Worm (Caenorhabditis elegans) whole organism, midembryonic: ENCODE measurements around the gene D1086.18.

Experiments
- T22C8.4 ChIP-seq: fragments of 200-800 bp; sonication (Bioruptor generic); IDR thresholded peaks from 2 replicates; pipeline ENCODE4 v1.3.6; 2022; ENCODE audit warnings: missing genetic modification characterization, missing compliant biosample characterization
- cog-1 ChIP-seq: sonication (generic microtip); optimal IDR thresholded peaks from 2 replicates; lab custom pipeline; 2016; ENCODE audit warnings: missing genetic modification characterization, missing compliant biosample characterization
- flt-1 ChIP-seq: fragments of 200-800 bp; sonication (Bioruptor generic); IDR thresholded peaks from 2 replicates; pipeline ENCODE4 v1.3.6; 2022; ENCODE audit warnings: missing genetic modification characterization, missing compliant biosample characterization
- klf-2 ChIP-seq: fragments of 200-800 bp; sonication (Bioruptor generic); conservative IDR thresholded peaks from 2 replicates; pipeline ENCODE4 v1.3.6; 2022; ENCODE audit warnings: missing genetic modification reagents, missing genetic modification characterization, missing compliant biosample characterization
- med-1 ChIP-seq: sonication (generic microtip); optimal IDR thresholded peaks from 2 replicates; lab custom pipeline; 2017; ENCODE audit warnings: missing genetic modification characterization, mild to moderate bottlenecking, missing compliant biosample characterization, antibody characterized with exemption, missing genetic modification reagents; ENCODE audit not compliant: insufficient read depth
- ref-1 ChIP-seq: fragments of 200-800 bp; sonication (Bioruptor generic); conservative IDR thresholded peaks from 2 replicates; pipeline ENCODE4 v1.3.6; 2022; ENCODE audit warnings: missing genetic modification reagents, missing genetic modification characterization, missing compliant biosample characterization
- tab-1 ChIP-seq: fragments of 200-800 bp; sonication (Bioruptor generic); IDR thresholded peaks from 2 replicates; pipeline ENCODE4 v1.3.6; 2022; ENCODE audit warnings: missing genetic modification characterization, missing compliant biosample characterization
- ztf-23 ChIP-seq: fragments of 200-800 bp; sonication (Bioruptor generic); IDR thresholded peaks from 2 replicates; pipeline ENCODE4 v1.3.6; 2022; ENCODE audit warnings: missing genetic modification reagents, missing genetic modification characterization, missing compliant biosample characterization
- ztf-29 ChIP-seq: fragments of 200-800 bp; sonication (Bioruptor generic); IDR thresholded peaks from 2 replicates; pipeline ENCODE4 v1.3.6; 2022; ENCODE audit warnings: missing genetic modification reagents, missing genetic modification characterization, missing compliant biosample characterization

The D1086.18 gene

ce11 chrV:14123176-14123575 is 37.5 kb downstream of the D1086.18 start:
- TF ChIP-seq ref-1 (GFP tag; lab: Robert Waterston, UW) (no peak), flt-1 (GFP tag; lab: Robert Waterston, UW) (no peak), T22C8.4 (GFP tag; lab: Robert Waterston, UW) (no peak), tab-1 (no peak), cog-1 (tag; lab: Kevin White, UChicago) (no peak)

ce11 chrV:14124187-14124586 is 38.5 kb downstream of the D1086.18 start:
- 0 out of 2 replicates have a peak, but pooled peaks have one; percentile 14 for TF ChIP-seq ztf-23 (GFP tag; lab: Robert Waterston, UW)

DNA sequence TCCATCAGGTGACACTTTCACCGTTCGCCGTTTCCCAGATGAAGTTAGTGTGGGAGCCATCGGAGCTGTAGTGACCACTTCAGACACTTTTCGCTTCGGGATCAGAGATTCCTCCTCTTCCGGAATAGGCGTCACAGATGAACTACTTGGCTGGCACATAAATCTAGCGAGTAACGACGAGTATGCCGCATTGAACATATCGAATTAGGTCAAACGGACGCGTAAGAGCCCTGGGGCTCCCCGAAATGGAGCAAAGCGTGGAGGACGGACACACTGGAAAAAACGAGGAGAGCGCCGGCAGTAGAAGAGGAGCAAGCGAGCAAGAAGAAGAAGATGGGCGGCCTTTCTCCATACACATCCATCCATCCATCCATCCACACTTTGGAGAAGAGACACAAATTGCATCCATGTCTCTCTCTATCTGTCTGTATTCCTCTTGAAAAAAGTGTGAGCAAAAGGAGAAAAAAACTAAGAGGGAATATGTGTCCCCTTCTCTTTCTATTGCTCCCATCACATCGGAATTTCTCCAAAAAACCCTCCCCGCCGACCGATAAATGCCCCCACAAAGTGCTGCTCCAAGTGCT is 40.7 kb downstream of the D1086.18 start:
- TF ChIP-seq ref-1 (GFP tag; lab: Robert Waterston, UW), result no peak
- TF ChIP-seq ztf-23 (GFP tag; lab: Robert Waterston, UW), result no peak
- TF ChIP-seq flt-1 (GFP tag; lab: Robert Waterston, UW), result no peak
- TF ChIP-seq med-1, result no peak
- no peak for TF ChIP-seq tab-1
- TF ChIP-seq cog-1 (tag; lab: Kevin White, UChicago), result no peak
- TF ChIP-seq T22C8.4 (GFP tag; lab: Robert Waterston, UW), result no peak
- TF ChIP-seq klf-2 (GFP tag; lab: Robert Waterston, UW), result no peak
- no peak for TF ChIP-seq ztf-29 (GFP tag; lab: Robert Waterston, UW)

ce11 chrV:14127834-14128233 is 42.1 kb downstream of the D1086.18 start:
- TF ChIP-seq ztf-23 (GFP tag; lab: Robert Waterston, UW), result no peak
- TF ChIP-seq ref-1 (GFP tag; lab: Robert Waterston, UW), result no peak
- no peak for TF ChIP-seq tab-1
- no peak for TF ChIP-seq T22C8.4 (GFP tag; lab: Robert Waterston, UW)
- TF ChIP-seq klf-2 (GFP tag; lab: Robert Waterston, UW), result no peak
- TF ChIP-seq med-1, result no peak
- no peak for TF ChIP-seq ztf-29 (GFP tag; lab: Robert Waterston, UW)
- no peak for TF ChIP-seq cog-1 (tag; lab: Kevin White, UChicago)
- TF ChIP-seq flt-1 (GFP tag; lab: Robert Waterston, UW), result no peak

DNA sequence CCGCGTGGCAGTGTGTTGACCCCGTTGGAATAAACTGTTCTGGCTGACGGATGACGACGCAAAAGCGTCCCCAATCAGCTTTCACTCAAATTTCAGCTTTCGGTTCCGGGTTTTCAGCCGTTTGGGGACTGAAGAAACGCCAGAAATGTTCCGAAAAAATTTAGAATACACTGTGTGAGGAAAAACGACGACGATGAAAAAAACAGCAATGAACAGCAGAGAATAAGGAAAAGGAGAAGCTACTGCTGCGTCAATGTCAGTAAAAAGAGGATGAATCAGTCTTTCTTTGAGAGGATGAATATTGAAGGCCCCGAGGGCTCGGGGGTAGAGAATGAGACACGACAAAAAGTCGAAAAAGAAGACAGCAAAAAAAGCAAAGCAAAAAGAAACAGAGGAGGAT is 43.2 kb downstream of the D1086.18 start:
- TF ChIP-seq tab-1, result no peak
- no peak for TF ChIP-seq ref-1 (GFP tag; lab: Robert Waterston, UW)
- TF ChIP-seq flt-1 (GFP tag; lab: Robert Waterston, UW), result no peak
- no peak for TF ChIP-seq T22C8.4 (GFP tag; lab: Robert Waterston, UW)
- TF ChIP-seq ztf-23 (GFP tag; lab: Robert Waterston, UW), result no peak
- TF ChIP-seq ztf-29 (GFP tag; lab: Robert Waterston, UW), result no peak
- no peak for TF ChIP-seq cog-1 (tag; lab: Kevin White, UChicago)

DNA sequence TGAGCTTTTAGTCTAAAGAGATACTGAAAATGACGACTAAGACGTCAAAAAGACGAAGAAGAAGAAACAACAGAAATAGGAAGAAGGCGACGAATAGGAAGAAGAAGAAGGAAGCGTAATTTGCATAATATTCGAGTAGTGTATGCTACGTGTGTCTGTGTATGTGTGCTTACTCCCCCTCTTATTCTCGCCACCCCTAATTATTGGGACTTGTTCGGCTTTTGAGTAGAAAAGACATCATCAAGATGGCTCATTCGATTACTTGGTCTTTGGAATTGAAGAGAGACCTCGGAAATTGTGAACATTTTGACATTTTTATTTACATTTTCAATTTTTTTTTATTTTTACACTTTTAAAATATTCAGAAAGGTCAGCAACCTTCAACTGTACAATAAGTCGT is 44.5 kb downstream of the D1086.18 start:
- no peak for TF ChIP-seq ztf-23 (GFP tag; lab: Robert Waterston, UW)
- TF ChIP-seq flt-1 (GFP tag; lab: Robert Waterston, UW), result no peak
- no peak for TF ChIP-seq tab-1
- no peak for TF ChIP-seq klf-2 (GFP tag; lab: Robert Waterston, UW)
- no peak for TF ChIP-seq ref-1 (GFP tag; lab: Robert Waterston, UW)
- TF ChIP-seq med-1, result no peak
- TF ChIP-seq T22C8.4 (GFP tag; lab: Robert Waterston, UW), result no peak
- no peak for TF ChIP-seq cog-1 (tag; lab: Kevin White, UChicago)

ce11 chrV:14133002-14133763 is 47.5 kb downstream of the D1086.18 start:
- no peak for TF ChIP-seq T22C8.4 (GFP tag; lab: Robert Waterston, UW)
- no peak for TF ChIP-seq tab-1
- TF ChIP-seq cog-1 (tag; lab: Kevin White, UChicago), result no peak
- TF ChIP-seq ref-1 (GFP tag; lab: Robert Waterston, UW), result no peak
- TF ChIP-seq ztf-29 (GFP tag; lab: Robert Waterston, UW), result no peak
- TF ChIP-seq flt-1 (GFP tag; lab: Robert Waterston, UW), result no peak
- no peak for TF ChIP-seq ztf-23 (GFP tag; lab: Robert Waterston, UW)
- no peak for TF ChIP-seq klf-2 (GFP tag; lab: Robert Waterston, UW)
- no peak for TF ChIP-seq med-1

- no peak for TF ChIP-seq ztf-29 (GFP tag; lab: Robert Waterston, UW)
- no peak for TF ChIP-seq T22C8.4 (GFP tag; lab: Robert Waterston, UW)
- TF ChIP-seq klf-2 (GFP tag; lab: Robert Waterston, UW), result no peak
Observed at ce11 chrV:14134757-14135441, 49.2 kb downstream of the D1086.18 start.

DNA sequence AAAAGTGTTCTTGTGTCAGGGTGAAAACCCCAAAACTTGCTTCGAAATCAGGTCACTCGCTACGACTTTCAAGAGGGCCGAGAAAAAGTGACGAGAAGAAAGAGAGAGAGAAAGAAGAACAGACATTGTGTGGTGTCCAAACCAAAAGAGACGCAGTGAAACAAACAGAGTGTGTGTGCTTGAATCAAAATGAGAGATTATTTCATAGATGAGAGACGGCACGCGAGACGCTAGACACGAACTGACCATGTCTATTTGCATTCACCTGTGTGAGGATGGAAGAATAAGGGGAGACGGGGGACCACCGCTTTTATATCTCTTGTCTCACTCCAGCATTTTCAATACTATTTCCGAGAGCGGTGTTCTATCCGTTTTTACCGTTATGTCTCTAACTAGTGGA is 50.5 kb downstream of the D1086.18 start:
- TF ChIP-seq klf-2 (GFP tag; lab: Robert Waterston, UW), result no peak
- TF ChIP-seq flt-1 (GFP tag; lab: Robert Waterston, UW), result 0 out of 2 replicates have a peak, but pooled peaks have one; percentile 6
- peak; percentile 40 for TF ChIP-seq cog-1 (tag; lab: Kevin White, UChicago)
- no peak for TF ChIP-seq med-1
- TF ChIP-seq tab-1, result no peak
- TF ChIP-seq ref-1 (GFP tag; lab: Robert Waterston, UW), result no peak
- no peak for TF ChIP-seq T22C8.4 (GFP tag; lab: Robert Waterston, UW)
- no peak for TF ChIP-seq ztf-29 (GFP tag; lab: Robert Waterston, UW)
- no peak for TF ChIP-seq ztf-23 (GFP tag; lab: Robert Waterston, UW)
